Worm (Caenorhabditis elegans): Measurements from ENCODE around the gene asd-1.

The asd-1 gene

DNA sequence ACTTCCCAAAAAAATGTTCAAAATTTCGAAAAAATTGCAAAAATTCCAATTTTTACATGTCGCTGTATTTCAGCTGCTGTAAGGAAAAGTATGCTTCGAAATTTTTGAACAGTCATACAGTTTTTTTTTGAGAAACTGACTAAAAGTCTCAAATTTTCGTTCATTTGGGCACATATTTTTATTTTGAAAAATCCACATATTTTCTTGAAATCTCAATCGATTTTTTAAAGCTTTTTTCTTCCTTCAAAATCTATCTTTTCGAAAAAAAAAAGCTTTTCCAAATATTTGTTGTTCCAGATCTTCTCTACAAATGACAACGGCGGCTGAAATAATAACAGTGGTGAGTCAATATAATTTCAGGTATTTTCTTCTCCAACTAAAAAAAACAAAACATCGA, at the start of gene asd-1:
Gene asd-1 (plus strand): TSS at position 298 of the 397 bp plus-strand sequence.
- TF ChIP-seq tab-1 (GFP tag; IDR thresholded peaks at IDR 0.05) (no peak), klf-2 (GFP tag; conservative IDR thresholded peaks at IDR 0.05) (no peak), flt-1 (GFP tag; IDR thresholded peaks at IDR 0.05) (no peak), ztf-23 (GFP tag; IDR thresholded peaks at IDR 0.05) (no peak), cog-1 (tag; optimal IDR thresholded peaks at IDR 0.05) (no peak), ref-1 (GFP tag; conservative IDR thresholded peaks at IDR 0.05) (no peak), med-1 (GFP tag; optimal IDR thresholded peaks at IDR 0.05; ENCODE audit: insufficient read depth) (no peak), ztf-29 (GFP tag; IDR thresholded peaks at IDR 0.05) (no peak), T22C8.4 (GFP tag; IDR thresholded peaks at IDR 0.05) (no peak)

DNA sequence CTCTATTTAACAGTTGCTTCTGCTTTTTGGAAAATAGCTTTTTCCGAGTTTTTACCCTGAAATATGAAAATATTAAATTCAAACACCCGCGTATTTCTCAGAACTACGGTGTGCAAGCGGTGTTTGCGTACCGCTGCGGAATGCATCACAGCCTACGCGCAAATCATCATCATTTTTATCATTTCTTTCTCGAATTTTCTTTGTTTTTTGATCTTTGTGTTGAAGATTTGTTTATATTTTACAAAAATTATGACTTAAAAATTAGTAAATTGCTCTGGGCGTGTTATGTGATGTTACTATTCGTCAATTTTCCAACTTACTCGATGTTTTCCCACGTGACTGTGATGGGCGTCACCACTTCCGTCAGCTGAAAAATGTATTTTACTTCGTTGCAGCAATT, 46.2 kb upstream of the asd-1 start:
- TF ChIP-seq T22C8.4 (GFP tag; IDR thresholded peaks at IDR 0.05) (no peak), med-1 (GFP tag; optimal IDR thresholded peaks at IDR 0.05; ENCODE audit: insufficient read depth) (no peak), flt-1 (GFP tag; IDR thresholded peaks at IDR 0.05) (no peak), ztf-29 (GFP tag; IDR thresholded peaks at IDR 0.05) (no peak), cog-1 (tag; optimal IDR thresholded peaks at IDR 0.05) (no peak), ref-1 (GFP tag; conservative IDR thresholded peaks at IDR 0.05) (no peak), klf-2 (GFP tag; conservative IDR thresholded peaks at IDR 0.05) (no peak), ztf-23 (GFP tag; IDR thresholded peaks at IDR 0.05) (no peak), tab-1 (GFP tag; IDR thresholded peaks at IDR 0.05) (no peak)

DNA sequence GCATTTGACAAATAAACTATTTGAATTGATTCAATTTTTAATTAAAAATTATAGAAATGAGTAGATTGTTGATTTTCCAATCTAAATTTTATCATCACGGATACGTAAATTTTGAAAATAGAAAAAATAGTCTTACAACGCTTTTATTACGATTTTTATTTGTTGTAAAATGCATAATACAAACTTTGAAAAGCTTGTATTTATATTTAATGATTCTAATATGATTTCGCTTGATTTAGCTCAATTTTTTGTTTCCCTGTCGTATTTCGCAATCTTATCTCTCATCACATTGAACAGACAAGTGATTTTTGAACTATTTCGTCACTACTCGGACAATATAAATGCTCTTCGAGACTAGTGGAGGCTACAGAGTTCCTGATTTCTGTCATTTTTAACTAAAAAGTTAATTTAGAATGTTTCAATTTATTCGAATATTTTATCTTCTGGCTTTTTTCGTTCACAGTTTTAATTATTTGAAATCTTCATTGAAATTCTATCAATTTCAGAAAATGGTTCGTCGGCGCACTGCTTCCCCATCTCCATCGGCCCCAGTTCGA, 45.5 kb upstream of the asd-1 start, which contains the start of the genes wht-3 and har-1:
Gene wht-3 (minus strand): TSS at position 51 of the 557 bp plus-strand sequence.
Gene har-1 (plus strand): TSS at position 507 of the 557 bp plus-strand sequence.
- TF ChIP-seq tab-1 (GFP tag; IDR thresholded peaks at IDR 0.05) = no peak

DNA sequence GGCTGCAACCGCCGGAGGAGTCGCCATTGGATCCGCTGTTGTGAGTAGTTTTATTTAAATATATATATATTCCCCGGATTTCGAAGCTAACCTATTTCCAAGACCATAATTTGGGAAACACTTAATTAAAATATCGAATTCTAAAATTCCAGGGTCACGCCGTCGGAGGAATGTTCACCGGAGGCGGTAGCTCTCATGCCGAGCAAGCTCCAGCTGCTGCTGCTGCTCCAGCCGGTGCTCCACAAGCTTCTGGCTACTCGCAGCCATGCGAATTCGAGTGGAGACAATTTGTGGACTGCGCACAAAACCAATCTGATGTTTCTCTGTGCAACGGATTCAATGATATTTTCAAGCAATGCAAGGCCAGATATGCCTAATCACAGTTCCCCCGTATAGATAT, 44.8 kb upstream of the asd-1 start:
- TF ChIP-seq flt-1 (GFP tag; IDR thresholded peaks at IDR 0.05) = no peak
- no peak for TF ChIP-seq klf-2 (GFP tag; conservative IDR thresholded peaks at IDR 0.05)
- no peak for TF ChIP-seq ref-1 (GFP tag; conservative IDR thresholded peaks at IDR 0.05)
- no peak for TF ChIP-seq tab-1 (GFP tag; IDR thresholded peaks at IDR 0.05)
- no peak for TF ChIP-seq cog-1 (tag; optimal IDR thresholded peaks at IDR 0.05)
- TF ChIP-seq ztf-29 (GFP tag; IDR thresholded peaks at IDR 0.05) = no peak
- TF ChIP-seq T22C8.4 (GFP tag; IDR thresholded peaks at IDR 0.05) = no peak
- no peak for TF ChIP-seq med-1 (GFP tag; optimal IDR thresholded peaks at IDR 0.05; ENCODE audit: insufficient read depth)
- TF ChIP-seq ztf-23 (GFP tag; IDR thresholded peaks at IDR 0.05) = no peak

DNA sequence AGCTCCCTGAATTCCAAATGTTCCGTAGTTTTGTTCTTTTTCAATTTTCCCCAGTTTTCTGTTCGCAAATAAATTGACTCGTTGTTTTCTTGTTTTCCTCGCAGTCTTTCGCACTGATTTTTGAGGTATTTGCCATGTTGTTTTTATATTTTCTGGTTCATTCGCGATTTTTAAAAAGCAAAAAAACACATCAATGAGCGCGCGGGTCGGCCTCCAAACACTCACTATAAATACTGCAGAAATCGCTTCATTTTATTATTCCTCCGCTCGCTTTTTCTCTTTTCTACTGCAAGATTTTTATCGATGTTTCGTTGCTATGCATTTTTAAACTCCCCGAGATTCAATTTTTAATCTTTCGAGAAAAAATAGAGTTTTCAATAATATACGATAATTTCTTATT, 44.3 kb upstream of the asd-1 start:
- no peak for TF ChIP-seq flt-1 (GFP tag; IDR thresholded peaks at IDR 0.05)
- TF ChIP-seq klf-2 (GFP tag; conservative IDR thresholded peaks at IDR 0.05) = no peak
- TF ChIP-seq med-1 (GFP tag; optimal IDR thresholded peaks at IDR 0.05; ENCODE audit: insufficient read depth) = no peak
- TF ChIP-seq cog-1 (tag; optimal IDR thresholded peaks at IDR 0.05) = no peak
- no peak for TF ChIP-seq ztf-29 (GFP tag; IDR thresholded peaks at IDR 0.05)
- no peak for TF ChIP-seq ref-1 (GFP tag; conservative IDR thresholded peaks at IDR 0.05)
- no peak for TF ChIP-seq ztf-23 (GFP tag; IDR thresholded peaks at IDR 0.05)

DNA sequence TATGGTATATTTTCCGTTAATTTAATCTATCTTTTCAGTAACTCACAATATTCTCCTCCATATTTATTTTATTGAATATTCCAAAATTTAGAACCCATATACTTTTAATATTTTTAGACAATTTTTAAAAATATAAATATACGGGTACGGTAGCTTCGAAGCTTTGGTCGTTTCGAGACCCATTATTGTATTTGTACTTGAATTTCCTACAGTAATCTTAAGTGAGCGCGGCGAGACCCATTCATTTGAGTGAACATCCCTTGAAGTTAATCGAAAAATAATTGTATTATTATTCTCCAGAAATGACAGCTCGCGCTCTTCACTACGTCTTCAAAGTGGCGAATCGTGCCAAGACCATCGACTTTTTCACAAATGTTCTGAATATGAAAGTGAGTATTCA, 43.8 kb upstream of the asd-1 start, which contains the start of gene glod-4:
Gene glod-4 (plus strand): TSS at position 301 of the 400 bp plus-strand sequence.
- TF ChIP-seq T22C8.4 (GFP tag; IDR thresholded peaks at IDR 0.05) (no peak), klf-2 (GFP tag; conservative IDR thresholded peaks at IDR 0.05) (no peak), tab-1 (GFP tag; IDR thresholded peaks at IDR 0.05) (no peak), med-1 (GFP tag; optimal IDR thresholded peaks at IDR 0.05; ENCODE audit: insufficient read depth) (no peak), ztf-29 (GFP tag; IDR thresholded peaks at IDR 0.05) (no peak), flt-1 (GFP tag; IDR thresholded peaks at IDR 0.05) (no peak), ztf-23 (GFP tag; IDR thresholded peaks at IDR 0.05) (no peak), ref-1 (GFP tag; conservative IDR thresholded peaks at IDR 0.05) (no peak), cog-1 (tag; optimal IDR thresholded peaks at IDR 0.05) (no peak)

DNA sequence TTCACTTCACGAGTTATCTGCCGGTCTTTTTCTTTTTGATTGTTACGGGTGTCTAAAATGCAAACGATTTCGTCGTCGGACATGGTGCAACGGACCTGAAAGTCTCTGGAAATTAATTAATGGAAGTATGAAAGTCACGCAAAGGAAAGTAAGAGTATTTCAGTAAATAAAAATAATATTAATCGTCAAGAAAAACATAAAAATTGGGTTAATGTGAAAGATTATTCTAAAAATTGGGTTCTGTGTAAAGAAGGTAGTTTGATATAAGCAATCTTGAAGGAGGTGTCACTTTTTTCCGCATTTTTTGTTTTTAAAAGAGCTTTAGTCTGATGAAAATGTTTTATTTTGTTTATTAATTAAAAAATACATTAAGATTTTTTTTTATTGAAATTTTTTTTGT, 39.8 kb upstream of the asd-1 start, which contains the start of gene C16C10.9:
Gene C16C10.9 (minus strand): TSS at position 101 of the 400 bp plus-strand sequence.
- no peak for TF ChIP-seq ztf-29 (GFP tag; IDR thresholded peaks at IDR 0.05)
- no peak for TF ChIP-seq ztf-23 (GFP tag; IDR thresholded peaks at IDR 0.05)
- TF ChIP-seq T22C8.4 (GFP tag; IDR thresholded peaks at IDR 0.05) = no peak
- no peak for TF ChIP-seq ref-1 (GFP tag; conservative IDR thresholded peaks at IDR 0.05)
- no peak for TF ChIP-seq flt-1 (GFP tag; IDR thresholded peaks at IDR 0.05)
- no peak for TF ChIP-seq cog-1 (tag; optimal IDR thresholded peaks at IDR 0.05)
- no peak for TF ChIP-seq tab-1 (GFP tag; IDR thresholded peaks at IDR 0.05)
- no peak for TF ChIP-seq med-1 (GFP tag; optimal IDR thresholded peaks at IDR 0.05; ENCODE audit: insufficient read depth)
- TF ChIP-seq klf-2 (GFP tag; conservative IDR thresholded peaks at IDR 0.05) = no peak

DNA sequence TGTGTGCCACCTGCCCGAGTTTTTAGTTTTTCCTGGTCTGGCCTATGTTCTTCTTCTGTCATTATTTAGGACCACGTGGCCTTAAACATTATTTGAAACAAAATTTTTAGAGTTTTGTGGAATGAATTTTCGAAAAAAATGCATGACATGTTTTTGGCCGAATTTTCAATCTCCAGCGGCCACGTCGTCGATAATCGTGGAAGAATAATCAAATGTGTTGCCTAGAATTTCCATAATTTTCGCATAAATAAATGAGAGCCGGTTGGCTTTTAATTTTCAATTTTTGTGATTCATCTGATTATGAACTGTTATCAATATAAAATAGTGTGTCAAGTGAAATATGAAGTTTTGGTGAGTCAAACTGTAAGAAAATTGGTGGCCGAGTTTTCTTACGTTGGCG, 36.1 kb upstream of the asd-1 start, which contains the start of gene C01G12.16:
Gene C01G12.16 (plus strand): TSS at position 301 of the 400 bp plus-strand sequence.
- no peak for TF ChIP-seq cog-1 (tag; optimal IDR thresholded peaks at IDR 0.05)
- no peak for TF ChIP-seq flt-1 (GFP tag; IDR thresholded peaks at IDR 0.05)
- no peak for TF ChIP-seq tab-1 (GFP tag; IDR thresholded peaks at IDR 0.05)
- no peak for TF ChIP-seq T22C8.4 (GFP tag; IDR thresholded peaks at IDR 0.05)
- no peak for TF ChIP-seq ref-1 (GFP tag; conservative IDR thresholded peaks at IDR 0.05)
- no peak for TF ChIP-seq med-1 (GFP tag; optimal IDR thresholded peaks at IDR 0.05; ENCODE audit: insufficient read depth)
- no peak for TF ChIP-seq ztf-29 (GFP tag; IDR thresholded peaks at IDR 0.05)
- TF ChIP-seq klf-2 (GFP tag; conservative IDR thresholded peaks at IDR 0.05) = no peak
- TF ChIP-seq ztf-23 (GFP tag; IDR thresholded peaks at IDR 0.05) = no peak

DNA sequence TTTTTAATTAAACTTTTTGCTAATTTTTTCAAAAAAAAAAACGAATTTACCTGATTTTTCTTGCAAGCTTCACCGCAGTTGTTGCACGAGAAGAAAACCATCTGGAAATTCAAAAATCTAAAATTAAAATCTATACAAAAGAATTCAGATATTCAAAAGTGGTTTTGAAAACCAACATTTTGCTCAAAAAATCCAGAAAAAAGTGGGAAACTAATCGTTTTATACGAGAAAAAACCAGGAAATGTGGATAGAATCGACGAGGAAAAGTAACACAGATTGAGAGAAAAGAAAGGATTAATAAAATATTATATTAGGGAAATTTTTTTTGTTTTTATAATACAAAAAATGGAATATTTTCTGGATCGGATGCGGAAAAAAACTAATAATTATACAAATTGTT, 33.0 kb upstream of the asd-1 start, which contains the start of gene C16C10.8:
Gene C16C10.8 (minus strand): TSS at position 101 of the 400 bp plus-strand sequence.
- TF ChIP-seq flt-1 (GFP tag; IDR thresholded peaks at IDR 0.05) = no peak
- TF ChIP-seq ztf-23 (GFP tag; IDR thresholded peaks at IDR 0.05) = no peak
- TF ChIP-seq med-1 (GFP tag; optimal IDR thresholded peaks at IDR 0.05; ENCODE audit: insufficient read depth) = no peak
- no peak for TF ChIP-seq ztf-29 (GFP tag; IDR thresholded peaks at IDR 0.05)
- no peak for TF ChIP-seq cog-1 (tag; optimal IDR thresholded peaks at IDR 0.05)
- no peak for TF ChIP-seq tab-1 (GFP tag; IDR thresholded peaks at IDR 0.05)
- TF ChIP-seq T22C8.4 (GFP tag; IDR thresholded peaks at IDR 0.05) = no peak
- TF ChIP-seq klf-2 (GFP tag; conservative IDR thresholded peaks at IDR 0.05) = no peak
- no peak for TF ChIP-seq ref-1 (GFP tag; conservative IDR thresholded peaks at IDR 0.05)
